Fruit fly (Drosophila melanogaster): ENCODE results near the gene CG32801.

CG32801 gene

dm6 chrX:1880779-1881178, 22.2 kb downstream of the CG32801 start:
- TF ChIP-seq CG10631 (GFP tag; optimal IDR thresholded peaks at IDR 0.05) (no peak), eg (GFP tag; IDR thresholded peaks at IDR 0.05) (no peak), CG11902 (GFP tag; optimal IDR thresholded peaks at IDR 0.05) (no peak), Hr4 (GFP tag; optimal IDR thresholded peaks at IDR 0.05) (no peak), CG6276 (GFP tag; optimal IDR thresholded peaks at IDR 0.05) (no peak), lz (GFP tag; optimal IDR thresholded peaks at IDR 0.05) (no peak), Sox15 (GFP tag; optimal IDR thresholded peaks at IDR 0.05) (no peak), CG7368 (GFP tag; optimal IDR thresholded peaks at IDR 0.05) (no peak), CG9139 (GFP tag; optimal IDR thresholded peaks at IDR 0.05) (no peak), CG6163 (GFP tag; IDR thresholded peaks at IDR 0.05) (no peak), cyc (GFP tag; optimal IDR thresholded peaks at IDR 0.05) (no peak)

- no peak for TF ChIP-seq CG11762 (GFP tag; optimal IDR thresholded peaks at IDR 0.05; ENCODE audit: insufficient read depth)
- TF ChIP-seq Eip75B (GFP tag; optimal IDR thresholded peaks at IDR 0.05) = no peak
- TF ChIP-seq Smox (GFP tag; optimal IDR thresholded peaks at IDR 0.05) = peak; percentile 33
- TF ChIP-seq Hr39 (GFP tag; optimal IDR thresholded peaks at IDR 0.05) = peak; percentile 54
- TF ChIP-seq CG8119 (GFP tag; IDR thresholded peaks at IDR 0.05) = no peak
- no peak for TF ChIP-seq CG10631 (GFP tag; optimal IDR thresholded peaks at IDR 0.05)
- TF ChIP-seq dsx (GFP tag; optimal IDR thresholded peaks at IDR 0.05; ENCODE audit: poor library complexity, severe bottlenecking) = no peak
- TF ChIP-seq eg (GFP tag; IDR thresholded peaks at IDR 0.05) = peak; percentile 59; the same call in 2 of the 3 replicates
- TF ChIP-seq vri (GFP tag; optimal IDR thresholded peaks at IDR 0.05) = no peak
- peak; percentile 43 for TF ChIP-seq cyc (GFP tag; optimal IDR thresholded peaks at IDR 0.05)
- TF ChIP-seq spab (GFP tag; optimal IDR thresholded peaks at IDR 0.05) = no peak
- TF ChIP-seq svp (GFP tag) = peak; percentile 14
- peak; percentile 33 for TF ChIP-seq CG32006 (GFP tag; optimal IDR thresholded peaks at IDR 0.05)
- no peak for TF ChIP-seq pdm3 (GFP tag; optimal IDR thresholded peaks at IDR 0.05)
- 0 out of 2 replicates have a peak, but pooled peaks have one; percentile 29 for TF ChIP-seq Gug (GFP tag; IDR thresholded peaks at IDR 0.05)
- TF ChIP-seq achi (GFP tag; optimal IDR thresholded peaks at IDR 0.05) = peak; percentile 25
- TF ChIP-seq CG4318 (GFP tag; optimal IDR thresholded peaks at IDR 0.05) = no peak
- peak; percentile 41 for TF ChIP-seq lz (GFP tag; optimal IDR thresholded peaks at IDR 0.05)
- TF ChIP-seq net (GFP tag; optimal IDR thresholded peaks at IDR 0.05) = no peak
- TF ChIP-seq Eip78C (GFP tag) = peak; percentile 70
- TF ChIP-seq CG6792 (GFP tag; optimal IDR thresholded peaks at IDR 0.05) = peak; percentile 7
- peak; percentile 2 for TF ChIP-seq Ets21C (GFP tag; optimal IDR thresholded peaks at IDR 0.05)
- TF ChIP-seq acj6 (GFP tag; optimal IDR thresholded peaks at IDR 0.05) = peak; percentile 45
- peak; percentile 40 for TF ChIP-seq Sox14 (GFP tag; optimal IDR thresholded peaks at IDR 0.05)
- peak; percentile 42 for TF ChIP-seq esn (GFP tag; optimal IDR thresholded peaks at IDR 0.05)
- peak; percentile 10 for TF ChIP-seq Ets96B (tag; optimal IDR thresholded peaks at IDR 0.05)
- peak; percentile 41 for TF ChIP-seq CG31627 (GFP tag; optimal IDR thresholded peaks at IDR 0.05)
- TF ChIP-seq CG6808 (GFP tag; optimal IDR thresholded peaks at IDR 0.05) = no peak
- TF ChIP-seq dac (GFP tag; optimal IDR thresholded peaks at IDR 0.05) = no peak
- peak; percentile 46; the same call in 2 of the 3 replicates for TF ChIP-seq CG6163 (GFP tag; IDR thresholded peaks at IDR 0.05)
- TF ChIP-seq fd59A (GFP tag; optimal IDR thresholded peaks at IDR 0.05) = no peak
- TF ChIP-seq Sox102F (GFP tag; optimal IDR thresholded peaks at IDR 0.05) = no peak
- TF ChIP-seq CG3919 (GFP tag; optimal IDR thresholded peaks at IDR 0.05) = peak; percentile 40
- TF ChIP-seq topi (GFP tag; optimal IDR thresholded peaks at IDR 0.05) = peak; percentile 43
- TF ChIP-seq CG11294 (GFP tag; IDR thresholded peaks at IDR 0.05) = 0 out of 2 replicates have a peak, but pooled peaks have one; percentile 29
- peak; percentile 48 for TF ChIP-seq CG3032 (tag; optimal IDR thresholded peaks at IDR 0.05)
- TF ChIP-seq Sox15 (GFP tag; optimal IDR thresholded peaks at IDR 0.05) = peak; percentile 5
Measured at dm6 chrX:1880139-1880556, 22.8 kb downstream of the CG32801 start, which contains the start of gene Coa8. Gene Coa8, plus strand, starts transcription at chrX:1880282.

All from whole organism, prepupa.